Fruit fly (Drosophila melanogaster) whole organism, embryonic: Measurements from ENCODE around the gene alpha4GT2.

Experiments used
- Adf1 ChIP-seq: fragments of 200-800 bp; sonication (Bioruptor generic); IDR thresholded peaks from 2 replicates; pipeline ENCODE4 v1.3.6; 2022; ENCODE audit warnings: missing biosample characterization, missing genetic modification characterization
- CG10321 ChIP-seq: fragments of 200-800 bp; sonication (Bioruptor generic); IDR thresholded peaks from 2 replicates; pipeline ENCODE4 v1.3.6; 2022; ENCODE audit warnings: missing biosample characterization, missing genetic modification characterization
- CG12155 ChIP-seq: fragments of 200-800 bp; sonication (Bioruptor generic); optimal IDR thresholded peaks from 3 replicates; lab custom pipeline; 2016; ENCODE audit warnings: missing biosample characterization, missing genetic modification characterization
- CG12744 ChIP-seq: fragments of 200-800 bp; sonication (Bioruptor generic); optimal IDR thresholded peaks from 2 replicates; lab custom pipeline; 2016; ENCODE audit warnings: missing biosample characterization, missing genetic modification characterization
- CG13624 ChIP-seq: fragments of 200-800 bp; sonication (Bioruptor generic); optimal IDR thresholded peaks from 2 replicates; lab custom pipeline; 2016; ENCODE audit warnings: missing biosample characterization, missing genetic modification characterization
- CG2129 ChIP-seq: fragments of 200-800 bp; sonication (Bioruptor generic); IDR thresholded peaks from 2 replicates; pipeline ENCODE4 v1.3.6; 2022; ENCODE audit warnings: missing biosample characterization, missing genetic modification characterization; ENCODE audit not compliant: partially characterized antibody
- CG2202 ChIP-seq: fragments of 200-800 bp; sonication (Bioruptor generic); optimal IDR thresholded peaks from 2 replicates; lab custom pipeline; 2018; ENCODE audit warnings: missing biosample characterization, mild to moderate bottlenecking, missing genetic modification characterization
- CG2678 ChIP-seq: fragments of 200-800 bp; sonication (Bioruptor generic); optimal IDR thresholded peaks from 3 replicates; lab custom pipeline; 2019; ENCODE audit warnings: missing biosample characterization, mild to moderate bottlenecking, missing genetic modification characterization, moderate library complexity
- CG3281 ChIP-seq: fragments of 200-800 bp; sonication (Bioruptor generic); optimal IDR thresholded peaks from 3 replicates; lab custom pipeline; 2017; ENCODE audit warnings: missing biosample characterization, mild to moderate bottlenecking, missing genetic modification characterization
- CG3838 ChIP-seq: fragments of 200-800 bp; sonication (Bioruptor generic); optimal IDR thresholded peaks from 3 replicates; lab custom pipeline; 2016; ENCODE audit warnings: missing biosample characterization, missing genetic modification characterization
- CG3847 ChIP-seq: fragments of 200-800 bp; sonication (Bioruptor generic); IDR thresholded peaks from 2 replicates; pipeline ENCODE4 v1.3.6; 2022; ENCODE audit warnings: missing biosample characterization, missing genetic modification characterization
- CG3995 ChIP-seq: fragments of 200-800 bp; sonication (Bioruptor generic); optimal IDR thresholded peaks from 3 replicates; lab custom pipeline; 2016; ENCODE audit warnings: missing biosample characterization, missing genetic modification characterization
- CG4360 ChIP-seq: fragments of 200-800 bp; sonication (Bioruptor generic); IDR thresholded peaks from 2 replicates; pipeline ENCODE4 v1.3.6; 2022; ENCODE audit warnings: missing biosample characterization, missing genetic modification characterization
- CG7372 ChIP-seq: fragments of 200-800 bp; sonication (Bioruptor generic); IDR thresholded peaks from 2 replicates; pipeline ENCODE4 v1.3.6; 2022; ENCODE audit warnings: missing biosample characterization, missing genetic modification characterization
- CG7963 ChIP-seq: fragments of 200-800 bp; sonication (Bioruptor generic); IDR thresholded peaks from 3 replicates; pipeline ENCODE4 v1.3.6; 2022; ENCODE audit warnings: missing biosample characterization, missing genetic modification characterization; ENCODE audit not compliant: partially characterized antibody
- CG8765 ChIP-seq: fragments of 200-800 bp; sonication (Bioruptor generic); IDR thresholded peaks from 2 replicates; pipeline ENCODE4 v1.3.6; 2022; ENCODE audit warnings: missing biosample characterization, missing genetic modification characterization
- CG8924 ChIP-seq: fragments of 200-800 bp; optimal IDR thresholded peaks from 3 replicates; lab custom pipeline; 2019; ENCODE audit warnings: missing biosample characterization, mild to moderate bottlenecking, missing genetic modification characterization, moderate library complexity
- CoRest ChIP-seq: fragments of 200-800 bp; sonication (Bioruptor generic); optimal IDR thresholded peaks from 3 replicates; lab custom pipeline; 2018; ENCODE audit warnings: missing biosample characterization, mild to moderate bottlenecking, missing genetic modification characterization, moderate library complexity
- D19A ChIP-seq: fragments of 200-800 bp; optimal IDR thresholded peaks from 3 replicates; lab custom pipeline; 2019; ENCODE audit warnings: missing biosample characterization, mild to moderate bottlenecking, missing genetic modification characterization, moderate library complexity
- Dll ChIP-seq: fragments of 200-800 bp; sonication (Bioruptor generic); IDR thresholded peaks from 4 replicates; pipeline ENCODE4 v1.3.6; 2022; ENCODE audit warnings: missing biosample characterization, missing genetic modification characterization; ENCODE audit not compliant: partially characterized antibody
- Elba2 ChIP-seq: fragments of 200-800 bp; sonication (Bioruptor generic); optimal IDR thresholded peaks from 3 replicates; lab custom pipeline; 2016; ENCODE audit warnings: missing biosample characterization, missing genetic modification characterization
- HLH3B ChIP-seq: fragments of 200-800 bp; sonication (Bioruptor generic); IDR thresholded peaks from 2 replicates; pipeline ENCODE4 v1.3.6; 2022; ENCODE audit warnings: missing biosample characterization, missing genetic modification characterization
- Hmr ChIP-seq: fragments of 200-800 bp; sonication (Bioruptor generic); optimal IDR thresholded peaks from 3 replicates; lab custom pipeline; 2017; ENCODE audit warnings: mild to moderate bottlenecking, missing biosample characterization, missing genetic modification reagents, missing genetic modification characterization
- Hr3 ChIP-seq: fragments of 200-800 bp; sonication (Bioruptor generic); optimal IDR thresholded peaks from 3 replicates; lab custom pipeline; 2016; ENCODE audit warnings: missing biosample characterization, missing genetic modification characterization
- Hr51 ChIP-seq, 2 experiments: fragments of 200-800 bp; sonication (Bioruptor generic); optimal IDR thresholded peaks; 2 replicates in 1 of 2; 3 replicates in 1 of 2; lab custom pipeline; 2016 to 2018; ENCODE audit warnings: missing biosample characterization in 2 of 2, missing genetic modification characterization in 2 of 2, mild to moderate bottlenecking in 1 of 2, moderate library complexity in 1 of 2
- Nf-YB ChIP-seq: fragments of 200-800 bp; sonication (Bioruptor generic); optimal IDR thresholded peaks from 3 replicates; lab custom pipeline; 2019; ENCODE audit warnings: missing biosample characterization, mild to moderate bottlenecking, missing genetic modification characterization, moderate library complexity
- Opbp ChIP-seq: fragments of 200-800 bp; sonication (Bioruptor generic); IDR thresholded peaks from 3 replicates; pipeline ENCODE4 v1.3.6; 2022; ENCODE audit warnings: missing biosample characterization, missing genetic modification characterization; ENCODE audit not compliant: partially characterized antibody
- Ravus ChIP-seq: fragments of 200-800 bp; sonication (Bioruptor generic); IDR thresholded peaks from 2 replicates; pipeline ENCODE4 v1.3.6; 2022; ENCODE audit warnings: missing biosample characterization, missing genetic modification characterization
- Sox100B ChIP-seq: fragments of 200-800 bp; sonication (Bioruptor generic); optimal IDR thresholded peaks from 3 replicates; lab custom pipeline; 2018; ENCODE audit warnings: missing biosample characterization, mild to moderate bottlenecking, missing genetic modification characterization
- TFAM ChIP-seq: fragments of 200-800 bp; sonication (Bioruptor generic); optimal IDR thresholded peaks from 2 replicates; lab custom pipeline; 2017; ENCODE audit warnings: missing biosample characterization, missing genetic modification characterization, inconsistent platforms
- ap ChIP-seq: fragments of 200-800 bp; sonication (Bioruptor generic); IDR thresholded peaks from 2 replicates; pipeline ENCODE4 v1.3.6; 2022; ENCODE audit warnings: missing biosample characterization, missing genetic modification characterization
- cad ChIP-seq: fragments of >200 bp; optimal IDR thresholded peaks from 2 replicates; lab custom pipeline; 2017; ENCODE audit warnings: missing biosample characterization, missing genetic modification characterization
- cg ChIP-seq: fragments of 200-800 bp; sonication (Bioruptor generic); optimal IDR thresholded peaks from 3 replicates; lab custom pipeline; 2019; ENCODE audit warnings: missing biosample characterization, mild to moderate bottlenecking, missing genetic modification characterization, moderate library complexity
- chinmo ChIP-seq: fragments of 200-800 bp; sonication (Bioruptor generic); IDR thresholded peaks from 4 replicates; pipeline ENCODE4 v1.3.6; 2022; ENCODE audit warnings: missing biosample characterization, missing genetic modification characterization; ENCODE audit not compliant: partially characterized antibody
- ewg ChIP-seq: fragments of 200-800 bp; sonication (Bioruptor generic); optimal IDR thresholded peaks from 3 replicates; lab custom pipeline; 2017; ENCODE audit warnings: mild to moderate bottlenecking, missing biosample characterization, missing genetic modification reagents, missing genetic modification characterization
- fd96Cb ChIP-seq: fragments of 200-800 bp; sonication (Bioruptor generic); optimal IDR thresholded peaks from 2 replicates; lab custom pipeline; 2018; ENCODE audit warnings: missing biosample characterization, mild to moderate bottlenecking, missing genetic modification characterization, moderate library complexity
- gce ChIP-seq: fragments of 200-800 bp; sonication (Bioruptor generic); IDR thresholded peaks from 3 replicates; pipeline ENCODE4 v1.3.6; 2022; ENCODE audit warnings: missing biosample characterization, missing genetic modification characterization
- gcm2 ChIP-seq: fragments of 200-800 bp; sonication (Bioruptor generic); optimal IDR thresholded peaks from 2 replicates; lab custom pipeline; 2016; ENCODE audit warnings: missing biosample characterization, missing genetic modification characterization
- gt ChIP-seq: fragments of 200-800 bp; sonication (Bioruptor generic); IDR thresholded peaks from 2 replicates; pipeline ENCODE4 v1.3.6; 2022; ENCODE audit warnings: missing biosample characterization, missing genetic modification characterization
- h ChIP-seq: fragments of >200 bp; optimal IDR thresholded peaks from 2 replicates; lab custom pipeline; 2017
- hb ChIP-seq: fragments of 200-800 bp; sonication (Bioruptor generic); IDR thresholded peaks from 3 replicates; pipeline ENCODE4 v1.3.6; 2022; ENCODE audit warnings: missing biosample characterization, missing genetic modification characterization; ENCODE audit not compliant: partially characterized antibody
- insv ChIP-seq, 2 experiments: fragments of 200-800 bp; sonication (Bioruptor generic); optimal IDR thresholded peaks; 3 replicates each; lab custom pipeline; 2016 to 2018; ENCODE audit warnings: missing biosample characterization in 2 of 2, missing genetic modification characterization in 2 of 2
- klu ChIP-seq: fragments of 200-800 bp; sonication (Bioruptor generic); IDR thresholded peaks from 2 replicates; pipeline ENCODE4 v1.3.6; 2022; ENCODE audit warnings: missing biosample characterization, missing genetic modification characterization
- kni ChIP-seq: fragments of 200-800 bp; sonication (Bioruptor generic); optimal IDR thresholded peaks from 3 replicates; lab custom pipeline; 2017; ENCODE audit warnings: mild to moderate bottlenecking, missing biosample characterization, missing genetic modification reagents, missing genetic modification characterization
- lmd ChIP-seq: fragments of 200-800 bp; sonication (Bioruptor generic); IDR thresholded peaks from 2 replicates; pipeline ENCODE4 v1.3.6; 2022; ENCODE audit warnings: missing biosample characterization, missing genetic modification characterization
- pros ChIP-seq: fragments of 200-800 bp; sonication (Bioruptor generic); optimal IDR thresholded peaks from 3 replicates; lab custom pipeline; 2019; ENCODE audit warnings: missing biosample characterization, mild to moderate bottlenecking, missing genetic modification characterization, moderate library complexity
- row ChIP-seq: fragments of 200-800 bp; sonication (Bioruptor generic); IDR thresholded peaks from 3 replicates; pipeline ENCODE4 v1.3.6; 2022; ENCODE audit warnings: missing biosample characterization, missing genetic modification characterization
- sr ChIP-seq: fragments of 200-800 bp; sonication (Bioruptor generic); IDR thresholded peaks from 3 replicates; pipeline ENCODE4 v1.3.6; 2022; ENCODE audit warnings: missing biosample characterization, missing genetic modification characterization
- vnd ChIP-seq: fragments of 200-800 bp; sonication (Bioruptor generic); IDR thresholded peaks from 3 replicates; pipeline ENCODE4 v1.3.6; 2022; ENCODE audit warnings: missing biosample characterization, missing genetic modification characterization; ENCODE audit not compliant: partially characterized antibody

Gene alpha4GT2

dm6 chr3R:25882606-25883266 is 50.7 kb downstream of the alpha4GT2 start (continued):
- TF ChIP-seq CG3281 (GFP tag; lab: Kevin White, UChicago) (no peak), CG2678 (peak; percentile 1), row (0 out of 3 replicates have a peak, but pooled peaks have one; percentile 11), CG4360 (GFP tag; lab: Robert Waterston, UW) (0 out of 2 replicates have a peak, but pooled peaks have one; percentile 8), Hr3 (GFP tag; lab: Kevin White, UChicago) (no peak), D19A (tag; lab: Kevin White, UChicago) (no peak)

DNA sequence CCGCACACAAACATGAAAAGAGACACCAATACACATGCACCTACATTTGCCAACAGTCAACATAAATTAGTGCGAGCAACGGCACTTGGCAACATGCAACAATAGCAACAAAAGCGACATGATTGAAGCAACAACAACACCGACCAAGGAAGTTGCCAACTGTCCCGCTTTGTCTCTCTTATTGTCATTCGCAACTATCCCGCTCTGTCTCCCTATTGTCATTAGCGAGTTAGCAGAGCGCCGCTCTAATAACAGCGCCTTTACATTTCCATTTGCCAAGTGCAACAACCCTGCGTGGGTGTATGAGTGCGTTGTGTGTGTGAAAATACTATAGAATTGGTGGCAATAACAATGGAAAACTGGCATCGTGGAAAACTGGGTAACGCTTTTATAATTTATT is 51.8 kb downstream of the alpha4GT2 start:
- TF ChIP-seq CG10321 (GFP tag; lab: Robert Waterston, UW), result peak; percentile 34; the same call in 1 of the 2 replicates
- TF ChIP-seq Opbp (GFP tag; lab: Robert Waterston, UW), result no peak
- TF ChIP-seq CG3995 (GFP tag; lab: Kevin White, UChicago), result no peak
- 0 out of 4 replicates have a peak, but pooled peaks have one; percentile 54 for TF ChIP-seq chinmo
- no peak for TF ChIP-seq Adf1 (GFP tag; lab: Robert Waterston, UW)
- TF ChIP-seq Hr51 (GFP tag; optimal IDR thresholded peaks at IDR 0.05; lab: Kevin White, UChicago), result no peak
- TF ChIP-seq Dll (GFP tag; lab: Robert Waterston, UW), result no peak
- no peak for TF ChIP-seq CG12744
- no peak for TF ChIP-seq CoRest (tag; lab: Kevin White, UChicago)
- TF ChIP-seq CG7963 (GFP tag; lab: Robert Waterston, UW), result no peak
- TF ChIP-seq CG4360 (GFP tag; lab: Robert Waterston, UW), result peak; percentile 82
- TF ChIP-seq gcm2 (GFP tag; lab: Kevin White, UChicago), result no peak
- TF ChIP-seq Elba2, result peak; percentile 99
- TF ChIP-seq hb (GFP tag; lab: Robert Waterston, UW), result no peak
- TF ChIP-seq CG2129 (GFP tag; lab: Robert Waterston, UW), result no peak
- TF ChIP-seq HLH3B (GFP tag; lab: Robert Waterston, UW), result no peak
- peak; percentile 80 for TF ChIP-seq kni (GFP tag; lab: Kevin White, UChicago)
- 0 out of 3 replicates have a peak, but pooled peaks have one; percentile 17 for TF ChIP-seq sr
- TF ChIP-seq cg, result peak; percentile 73
- TF ChIP-seq CG3838 (GFP tag; lab: Kevin White, UChicago), result peak; percentile 77
- no peak for TF ChIP-seq ewg (GFP tag; lab: Kevin White, UChicago)
- TF ChIP-seq pros (GFP tag; lab: Kevin White, UChicago), result peak; percentile 11
- no peak for TF ChIP-seq lmd (GFP tag; lab: Robert Waterston, UW)
- TF ChIP-seq CG8765 (GFP tag; lab: Robert Waterston, UW), result no peak
- TF ChIP-seq fd96Cb, result no peak
- TF ChIP-seq TFAM, result no peak

dm6 chr3R:25884301-25884700 is 52.3 kb downstream of the alpha4GT2 start:
- TF ChIP-seq CG2202 (tag; lab: Kevin White, UChicago) (peak; percentile 66), CG8924 (tag; lab: Kevin White, UChicago) (peak; percentile 80), CG7372 (GFP tag; lab: Robert Waterston, UW) (no peak), CG3847 (GFP tag; lab: Robert Waterston, UW) (no peak), CG13624 (GFP tag; lab: Kevin White, UChicago) (no peak), ap (peak; percentile 54; the same call in 1 of the 2 replicates), CG12155 (GFP tag; lab: Kevin White, UChicago) (peak; percentile 24), cad (no peak), vnd (GFP tag; lab: Robert Waterston, UW) (no peak), Nf-YB (peak; percentile 55), Hmr (GFP tag; lab: Kevin White, UChicago) (peak; percentile 13), insv (GFP tag; optimal IDR thresholded peaks at IDR 0.05; lab: Kevin White, UChicago) (no peak), klu (GFP tag; lab: Robert Waterston, UW) (no peak), h (no peak), Sox100B (GFP tag; lab: Kevin White, UChicago) (peak; percentile 81), CG3995 (GFP tag; lab: Kevin White, UChicago) (no peak), gce (peak; percentile 45; the same call in 1 of the 3 replicates), Ravus (GFP tag; lab: Robert Waterston, UW) (no peak), gt (GFP tag; lab: Robert Waterston, UW) (no peak)
